Fruit fly (Drosophila melanogaster): ENCODE data around the gene CG42458.
A peak's percentile ranks its signal among the peaks of the same experiment; 100 is the strongest.

CG42458 gene

DNA sequence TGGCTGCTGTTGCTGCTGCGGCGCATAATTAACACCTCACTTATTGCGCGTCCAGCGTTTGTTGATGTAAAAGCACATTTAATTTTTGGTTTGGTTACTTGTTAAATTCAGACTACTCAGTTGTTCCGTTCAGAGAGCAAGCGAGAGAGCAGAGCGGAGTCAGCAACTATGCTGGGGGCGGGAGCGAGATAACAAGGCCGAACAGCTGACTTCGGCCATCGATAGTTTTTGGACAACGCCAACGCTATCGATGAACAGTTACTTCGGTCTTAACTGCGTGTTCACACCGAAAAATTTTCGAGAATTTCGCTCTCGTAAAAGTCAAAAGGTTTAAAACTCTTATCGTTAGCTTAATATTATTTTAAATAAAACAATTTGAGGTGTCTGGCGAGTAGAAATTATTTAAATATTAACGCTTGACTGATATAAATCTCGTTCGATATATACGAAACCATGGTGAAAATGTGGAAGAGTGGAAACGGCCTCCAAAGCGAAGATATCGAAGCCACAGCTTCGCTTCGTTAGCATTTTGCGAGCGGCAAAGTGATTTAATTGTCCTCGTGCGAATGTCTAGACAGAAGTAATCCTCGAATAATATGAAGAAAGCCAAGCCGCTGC, 42.2 kb upstream of the CG42458 start, which contains the start of the genes SMSr and smid (continued):
- TF ChIP-seq CG18599 (GFP tag; optimal IDR thresholded peaks at IDR 0.05): peak; percentile 67
- TF ChIP-seq CG7928 (GFP tag; optimal IDR thresholded peaks at IDR 0.05): no peak
- TF ChIP-seq Mrtf (GFP tag; IDR thresholded peaks at IDR 0.05): no peak
- TF ChIP-seq Scr (GFP tag; IDR thresholded peaks at IDR 0.05; ENCODE audit: partially characterized antibody): peak; percentile 92
- no peak for TF ChIP-seq Doc2 (GFP tag; IDR thresholded peaks at IDR 0.05)
- TF ChIP-seq wek (GFP tag; optimal IDR thresholded peaks at IDR 0.05): peak; percentile 22
- peak; percentile 60 for TF ChIP-seq PHDP (tag; optimal IDR thresholded peaks at IDR 0.05)
- TF ChIP-seq CG6254 (GFP tag; optimal IDR thresholded peaks at IDR 0.05): no peak
- peak; percentile 91 for TF ChIP-seq CG16813 (GFP tag; IDR thresholded peaks at IDR 0.05; ENCODE audit: partially characterized antibody)
- TF ChIP-seq CG2120 (GFP tag; optimal IDR thresholded peaks at IDR 0.05): peak; percentile 82
- TF ChIP-seq ham (GFP tag; IDR thresholded peaks at IDR 0.05): no peak
- peak; percentile 91 for TF ChIP-seq vnd (GFP tag; IDR thresholded peaks at IDR 0.05; ENCODE audit: partially characterized antibody)
- no peak for TF ChIP-seq CG4360 (GFP tag; IDR thresholded peaks at IDR 0.05)
- no peak for TF ChIP-seq sc (optimal IDR thresholded peaks at IDR 0.05)
- TF ChIP-seq sc (GFP tag; optimal IDR thresholded peaks at IDR 0.05): peak; percentile 31
- TF ChIP-seq chinmo (GFP tag; IDR thresholded peaks at IDR 0.05; ENCODE audit: partially characterized antibody): peak; percentile 85; the same call in 3 of the 4 replicates
- TF ChIP-seq CG3281 (GFP tag; optimal IDR thresholded peaks at IDR 0.05): peak; percentile 44
- TF ChIP-seq grau (tag; optimal IDR thresholded peaks at IDR 0.05): peak; percentile 73
- 0 out of 3 replicates have a peak, but pooled peaks have one; percentile 46 for TF ChIP-seq H15 (GFP tag; IDR thresholded peaks at IDR 0.05)
- peak; percentile 80 for TF ChIP-seq CG12391 (tag; optimal IDR thresholded peaks at IDR 0.05)
- peak; percentile 67 for TF ChIP-seq CG18262 (tag; optimal IDR thresholded peaks at IDR 0.05)
- no peak for TF ChIP-seq CG8281 (tag; optimal IDR thresholded peaks at IDR 0.05)
- no peak for TF ChIP-seq nau (GFP tag; optimal IDR thresholded peaks at IDR 0.05)
- TF ChIP-seq Optix (GFP tag; IDR thresholded peaks at IDR 0.05): no peak
- peak; percentile 51 for TF ChIP-seq lab (GFP tag; optimal IDR thresholded peaks at IDR 0.05)
- TF ChIP-seq slou (GFP tag; optimal IDR thresholded peaks at IDR 0.05): peak; percentile 23
- TF ChIP-seq hbn (GFP tag; IDR thresholded peaks at IDR 0.05; ENCODE audit: partially characterized antibody): peak; percentile 71; the same call in 1 of the 2 replicates
- TF ChIP-seq pros (GFP tag; optimal IDR thresholded peaks at IDR 0.05): no peak
- peak; percentile 75 for TF ChIP-seq CG6791 (GFP tag; IDR thresholded peaks at IDR 0.05; ENCODE audit: partially characterized antibody)
- TF ChIP-seq croc (GFP tag; conservative IDR thresholded peaks at IDR 0.05): no peak; the same call in 2 of the 3 replicates
- TF ChIP-seq jigr1 (GFP tag; IDR thresholded peaks at IDR 0.05): no peak
- peak; percentile 93 for TF ChIP-seq knrl (GFP tag; IDR thresholded peaks at IDR 0.05; ENCODE audit: partially characterized antibody)
- TF ChIP-seq CG16863 (GFP tag; optimal IDR thresholded peaks at IDR 0.05): peak; percentile 21
- peak; percentile 66 for TF ChIP-seq stwl (tag; optimal IDR thresholded peaks at IDR 0.05)
- peak; percentile 4 to 63 for TF ChIP-seq chif (GFP tag; optimal IDR thresholded peaks at IDR 0.05)
- no peak for TF ChIP-seq esg (GFP tag; conservative IDR thresholded peaks at IDR 0.05)
- peak; percentile 63 to 65 for TF ChIP-seq dpn (GFP tag; optimal IDR thresholded peaks at IDR 0.05)
- TF ChIP-seq twi (tag; optimal IDR thresholded peaks at IDR 0.05): peak; percentile 42
- peak; percentile 19 for TF ChIP-seq mirr (GFP tag; optimal IDR thresholded peaks at IDR 0.05)
- TF ChIP-seq E2f1 (GFP tag; IDR thresholded peaks at IDR 0.05): no peak
- no peak for TF ChIP-seq Dip2 (GFP tag; IDR thresholded peaks at IDR 0.05)
- TF ChIP-seq Poxn (GFP tag; IDR thresholded peaks at IDR 0.05): no peak
- no peak for TF ChIP-seq Asciz (GFP tag; optimal IDR thresholded peaks at IDR 0.05)
- peak; percentile 39 for TF ChIP-seq Usf (GFP tag; optimal IDR thresholded peaks at IDR 0.05)
- no peak for TF ChIP-seq Awh (GFP tag; IDR thresholded peaks at IDR 0.05)
- peak in 1 of 2 experiments; percentile 52 for TF ChIP-seq Dfd (GFP tag; optimal IDR thresholded peaks at IDR 0.05)
- TF ChIP-seq caup (GFP tag; optimal IDR thresholded peaks at IDR 0.05; ENCODE audit: severe bottlenecking): no peak
- TF ChIP-seq emc (GFP tag; optimal IDR thresholded peaks at IDR 0.05): no peak
- TF ChIP-seq CG17359 (tag; optimal IDR thresholded peaks at IDR 0.05): peak; percentile 53
